Worm (Caenorhabditis elegans): Measurements from ENCODE around the gene gsto-3.

Gene gsto-3

ce11 chrIII:356906-357901 lies 23.9 kb downstream of the gsto-3 start (continued):
- TF ChIP-seq pha-4 (GFP tag; IDR thresholded peaks at IDR 0.05): no peak
- no peak for TF ChIP-seq pha-4 (tag; optimal IDR thresholded peaks at IDR 0.05)
- TF ChIP-seq mdt-29 (GFP tag; IDR thresholded peaks at IDR 0.05): 0 out of 2 replicates have a peak, but pooled peaks have one; percentile 12
- no peak for TF ChIP-seq jun-1 (tag; optimal IDR thresholded peaks at IDR 0.05)
- no peak for TF ChIP-seq lin-1 (GFP tag; IDR thresholded peaks at IDR 0.05)
- no peak for TF ChIP-seq zip-11 (GFP tag; IDR thresholded peaks at IDR 0.05)
- no peak for TF ChIP-seq F37D6.2 (tag; optimal IDR thresholded peaks at IDR 0.05)
- TF ChIP-seq ceh-62 (tag; optimal IDR thresholded peaks at IDR 0.05): no peak
- TF ChIP-seq tra-1 (GFP tag; IDR thresholded peaks at IDR 0.05): no peak
- TF ChIP-seq hlh-11 (tag; optimal IDR thresholded peaks at IDR 0.05): peak; percentile 32
- TF ChIP-seq egl-27 (tag; optimal IDR thresholded peaks at IDR 0.05): no peak
- TF ChIP-seq lin-39 (tag; optimal IDR thresholded peaks at IDR 0.05): no peak
- TF ChIP-seq hmg-1.1 (GFP tag; IDR thresholded peaks at IDR 0.05): no peak
- TF ChIP-seq pqm-1 (tag; optimal IDR thresholded peaks at IDR 0.05): peak; percentile 87
- no peak for TF ChIP-seq F44E2.7 (GFP tag; IDR thresholded peaks at IDR 0.05)
- no peak for TF ChIP-seq Y5F2A.4 (GFP tag; optimal IDR thresholded peaks at IDR 0.05)
- no peak for TF ChIP-seq nhr-6 (tag; optimal IDR thresholded peaks at IDR 0.05)
- TF ChIP-seq madf-5 (GFP tag; IDR thresholded peaks at IDR 0.05): no peak
- no peak for TF ChIP-seq daf-16 (GFP tag; optimal IDR thresholded peaks at IDR 0.05)
- peak; percentile 73 for TF ChIP-seq daf-16 (tag; optimal IDR thresholded peaks at IDR 0.05)
- TF ChIP-seq lin-15B (tag; optimal IDR thresholded peaks at IDR 0.05): no peak
- peak; percentile 16 for TF ChIP-seq mes-2 (tag; optimal IDR thresholded peaks at IDR 0.05; ENCODE audit: poor library complexity, severe bottlenecking)
- TF ChIP-seq saeg-2 (GFP tag; IDR thresholded peaks at IDR 0.05): no peak
- no peak for TF ChIP-seq ceh-32 (tag; optimal IDR thresholded peaks at IDR 0.05; ENCODE audit: poor library complexity)
- TF ChIP-seq Y48G9A.11 (GFP tag; IDR thresholded peaks at IDR 0.05): no peak
- no peak for TF ChIP-seq F49E8.2 (tag; optimal IDR thresholded peaks at IDR 0.05; ENCODE audit: borderline replicate concordance)
- TF ChIP-seq Y105C5A.15 (GFP tag; IDR thresholded peaks at IDR 0.05): no peak
- TF ChIP-seq ctbp-1 (GFP tag; IDR thresholded peaks at IDR 0.05): no peak
- no peak for TF ChIP-seq fos-1 (tag; optimal IDR thresholded peaks at IDR 0.05)
- no peak for TF ChIP-seq lin-29 (GFP tag; IDR thresholded peaks at IDR 0.05)
- TF ChIP-seq mep-1 (tag; optimal IDR thresholded peaks at IDR 0.05): peak; percentile 11
- no peak for TF ChIP-seq tag-97 (GFP tag; IDR thresholded peaks at IDR 0.05)
- no peak for TF ChIP-seq madf-9 (GFP tag; conservative IDR thresholded peaks at IDR 0.05)
- TF ChIP-seq ceh-82 (tag; optimal IDR thresholded peaks at IDR 0.05): no peak
- TF ChIP-seq zip-2 (tag; optimal IDR thresholded peaks at IDR 0.05): no peak
- TF ChIP-seq spr-3 (GFP tag; optimal IDR thresholded peaks at IDR 0.05): no peak
- TF ChIP-seq rbr-2 (tag; optimal IDR thresholded peaks at IDR 0.05): no peak
- TF ChIP-seq dve-1 (tag; optimal IDR thresholded peaks at IDR 0.05; ENCODE audit: insufficient read depth): peak; percentile 54
- no peak for TF ChIP-seq nhr-41 (GFP tag; IDR thresholded peaks at IDR 0.05)
- peak in 1 of 2 experiments; percentile 37 for TF ChIP-seq lsy-2 (tag; optimal IDR thresholded peaks at IDR 0.05)
- no peak for TF ChIP-seq D1046.2 (GFP tag; IDR thresholded peaks at IDR 0.05)
- no peak for TF ChIP-seq nhr-102 (tag; optimal IDR thresholded peaks at IDR 0.05)
- peak; percentile 65 for TF ChIP-seq nhr-28 (tag; optimal IDR thresholded peaks at IDR 0.05)
- TF ChIP-seq dpl-1 (GFP tag; optimal IDR thresholded peaks at IDR 0.05): no peak
- TF ChIP-seq hlh-30 (tag; optimal IDR thresholded peaks at IDR 0.05; ENCODE audit: insufficient read depth): peak; percentile 1
- peak; percentile 18 for TF ChIP-seq nhr-48 (tag; optimal IDR thresholded peaks at IDR 0.05)
- TF ChIP-seq lin-13 (GFP tag; optimal IDR thresholded peaks at IDR 0.05): no peak
- TF ChIP-seq ama-1 (optimal IDR thresholded peaks at IDR 0.05): no peak
- no peak for TF ChIP-seq ztf-11 (tag; optimal IDR thresholded peaks at IDR 0.05)
- TF ChIP-seq vab-7 (GFP tag; IDR thresholded peaks at IDR 0.05): no peak

All from whole organism, L4 larva.